Worm (Caenorhabditis elegans) whole organism, midembryonic: Measurements from ENCODE around the gene fbxa-215.

Experiments
- T22C8.4 ChIP-seq: fragments of 200-800 bp; sonication (Bioruptor generic); IDR thresholded peaks from 2 replicates; pipeline ENCODE4 v1.3.6; 2022; ENCODE audit warnings: missing genetic modification characterization, missing compliant biosample characterization
- cog-1 ChIP-seq: sonication (generic microtip); optimal IDR thresholded peaks from 2 replicates; lab custom pipeline; 2016; ENCODE audit warnings: missing genetic modification characterization, missing compliant biosample characterization
- flt-1 ChIP-seq: fragments of 200-800 bp; sonication (Bioruptor generic); IDR thresholded peaks from 2 replicates; pipeline ENCODE4 v1.3.6; 2022; ENCODE audit warnings: missing genetic modification characterization, missing compliant biosample characterization
- klf-2 ChIP-seq: fragments of 200-800 bp; sonication (Bioruptor generic); conservative IDR thresholded peaks from 2 replicates; pipeline ENCODE4 v1.3.6; 2022; ENCODE audit warnings: missing genetic modification reagents, missing genetic modification characterization, missing compliant biosample characterization
- med-1 ChIP-seq: sonication (generic microtip); optimal IDR thresholded peaks from 2 replicates; lab custom pipeline; 2017; ENCODE audit warnings: missing genetic modification characterization, mild to moderate bottlenecking, missing compliant biosample characterization, antibody characterized with exemption, missing genetic modification reagents; ENCODE audit not compliant: insufficient read depth
- ref-1 ChIP-seq: fragments of 200-800 bp; sonication (Bioruptor generic); conservative IDR thresholded peaks from 2 replicates; pipeline ENCODE4 v1.3.6; 2022; ENCODE audit warnings: missing genetic modification reagents, missing genetic modification characterization, missing compliant biosample characterization
- tab-1 ChIP-seq: fragments of 200-800 bp; sonication (Bioruptor generic); IDR thresholded peaks from 2 replicates; pipeline ENCODE4 v1.3.6; 2022; ENCODE audit warnings: missing genetic modification characterization, missing compliant biosample characterization
- ztf-23 ChIP-seq: fragments of 200-800 bp; sonication (Bioruptor generic); IDR thresholded peaks from 2 replicates; pipeline ENCODE4 v1.3.6; 2022; ENCODE audit warnings: missing genetic modification reagents, missing genetic modification characterization, missing compliant biosample characterization
- ztf-29 ChIP-seq: fragments of 200-800 bp; sonication (Bioruptor generic); IDR thresholded peaks from 2 replicates; pipeline ENCODE4 v1.3.6; 2022; ENCODE audit warnings: missing genetic modification reagents, missing genetic modification characterization, missing compliant biosample characterization

The fbxa-215 gene

ce11 chrIV:13698603-13699002 is 31.9 kb upstream of the fbxa-215 start, which contains the start of gene T23G4.127:
T23G4.127 (minus strand) TSS chrIV:13698703.
- TF ChIP-seq cog-1 (tag; lab: Kevin White, UChicago) (no peak), flt-1 (GFP tag; lab: Robert Waterston, UW) (no peak), klf-2 (GFP tag; lab: Robert Waterston, UW) (no peak), med-1 (GFP tag; lab: Kevin White, UChicago) (no peak), ztf-23 (GFP tag; lab: Robert Waterston, UW) (no peak), ztf-29 (GFP tag; lab: Robert Waterston, UW) (no peak), T22C8.4 (no peak), tab-1 (GFP tag; lab: Robert Waterston, UW) (no peak), ref-1 (GFP tag; lab: Robert Waterston, UW) (no peak)

ce11 chrIV:13696900-13697299 is 30.2 kb upstream of the fbxa-215 start:
- no peak for TF ChIP-seq cog-1 (tag; lab: Kevin White, UChicago)

DNA sequence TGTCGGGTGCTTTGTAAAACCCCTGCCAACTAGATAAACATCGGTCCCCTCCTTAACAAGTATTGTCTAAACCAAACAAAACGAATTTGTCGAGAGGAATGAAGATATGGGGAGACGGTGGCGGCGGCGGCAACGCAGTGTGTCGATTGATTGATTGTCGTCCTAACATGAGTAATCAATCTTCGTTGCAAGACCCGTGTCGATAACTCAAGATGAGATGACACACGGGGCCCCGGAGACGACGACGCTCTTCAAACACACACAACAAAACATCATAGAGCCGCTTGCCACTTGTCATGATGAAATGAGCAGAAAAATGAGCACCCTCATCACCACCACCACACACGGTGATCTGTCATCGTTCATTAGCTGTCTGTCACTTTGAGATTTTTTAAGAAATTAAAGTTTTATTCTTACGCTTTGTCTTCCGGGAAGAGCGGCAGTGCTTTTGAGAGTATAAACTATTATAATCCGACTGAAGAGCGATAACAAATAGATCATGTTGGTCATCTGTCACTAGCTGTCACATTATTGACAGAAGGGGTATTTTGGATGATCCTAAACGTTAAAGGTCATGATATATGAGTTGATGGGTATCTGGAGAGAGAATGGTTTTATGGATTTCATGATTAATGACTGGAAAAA is 29.1 kb upstream of the fbxa-215 start:
- no peak for TF ChIP-seq ref-1 (GFP tag; lab: Robert Waterston, UW)

DNA sequence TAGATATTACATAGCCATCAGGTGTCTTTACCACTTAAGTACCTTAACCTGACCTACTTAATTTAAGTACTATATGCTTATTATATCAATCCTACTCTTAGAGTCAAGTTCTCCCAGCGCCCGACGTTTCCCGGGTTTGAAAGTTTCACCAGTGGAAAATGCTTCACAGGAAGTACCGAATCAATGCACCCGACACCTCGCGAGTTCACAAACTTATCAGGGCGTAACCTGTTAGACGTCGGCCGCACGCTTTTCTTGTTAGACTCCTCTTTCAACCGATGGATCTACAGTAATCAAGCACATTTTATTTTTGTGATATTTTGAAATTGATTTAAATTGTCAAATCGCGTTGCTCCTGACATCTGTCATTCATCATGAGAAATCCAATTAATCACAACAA is 28.6 kb upstream of the fbxa-215 start:
- TF ChIP-seq klf-2 (GFP tag; lab: Robert Waterston, UW) (no peak), tab-1 (GFP tag; lab: Robert Waterston, UW) (no peak), flt-1 (GFP tag; lab: Robert Waterston, UW) (no peak), med-1 (GFP tag; lab: Kevin White, UChicago) (no peak), ref-1 (GFP tag; lab: Robert Waterston, UW) (no peak), ztf-23 (GFP tag; lab: Robert Waterston, UW) (no peak), T22C8.4 (no peak), ztf-29 (GFP tag; lab: Robert Waterston, UW) (no peak), cog-1 (tag; lab: Kevin White, UChicago) (no peak)

- TF ChIP-seq med-1 (GFP tag; lab: Kevin White, UChicago) (no peak), ref-1 (GFP tag; lab: Robert Waterston, UW) (no peak)
Observed at ce11 chrIV:13694600-13694999, 27.9 kb upstream of the fbxa-215 start.

ce11 chrIV:13693976-13694375 is 27.3 kb upstream of the fbxa-215 start:
- no peak for TF ChIP-seq ztf-29 (GFP tag; lab: Robert Waterston, UW)
- TF ChIP-seq T22C8.4 = no peak
- no peak for TF ChIP-seq ztf-23 (GFP tag; lab: Robert Waterston, UW)
- no peak for TF ChIP-seq tab-1 (GFP tag; lab: Robert Waterston, UW)
- no peak for TF ChIP-seq flt-1 (GFP tag; lab: Robert Waterston, UW)
- no peak for TF ChIP-seq med-1 (GFP tag; lab: Kevin White, UChicago)
- no peak for TF ChIP-seq klf-2 (GFP tag; lab: Robert Waterston, UW)

DNA sequence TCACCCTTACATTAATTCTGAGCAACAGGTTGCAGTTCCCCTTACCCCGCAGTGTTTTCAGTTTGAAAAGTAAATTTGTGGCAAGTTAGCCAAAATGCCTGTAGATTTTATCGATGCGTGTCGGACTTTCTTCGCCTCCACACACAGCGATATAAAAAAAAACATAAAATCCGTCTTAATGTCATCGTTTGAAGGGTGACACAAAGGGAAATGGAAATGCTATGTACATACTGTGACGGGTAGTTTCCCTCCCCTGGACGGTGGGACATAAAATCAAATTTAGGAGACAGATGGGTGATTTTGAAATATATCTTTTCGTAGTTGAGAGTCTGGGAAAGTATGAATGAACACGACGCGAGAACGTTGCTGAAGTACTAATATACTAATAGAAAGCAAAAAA is 25.8 kb upstream of the fbxa-215 start:
- TF ChIP-seq cog-1 (tag; lab: Kevin White, UChicago) = no peak
- no peak for TF ChIP-seq ztf-29 (GFP tag; lab: Robert Waterston, UW)
- TF ChIP-seq T22C8.4 = no peak
- TF ChIP-seq med-1 (GFP tag; lab: Kevin White, UChicago) = no peak
- TF ChIP-seq tab-1 (GFP tag; lab: Robert Waterston, UW) = no peak

DNA sequence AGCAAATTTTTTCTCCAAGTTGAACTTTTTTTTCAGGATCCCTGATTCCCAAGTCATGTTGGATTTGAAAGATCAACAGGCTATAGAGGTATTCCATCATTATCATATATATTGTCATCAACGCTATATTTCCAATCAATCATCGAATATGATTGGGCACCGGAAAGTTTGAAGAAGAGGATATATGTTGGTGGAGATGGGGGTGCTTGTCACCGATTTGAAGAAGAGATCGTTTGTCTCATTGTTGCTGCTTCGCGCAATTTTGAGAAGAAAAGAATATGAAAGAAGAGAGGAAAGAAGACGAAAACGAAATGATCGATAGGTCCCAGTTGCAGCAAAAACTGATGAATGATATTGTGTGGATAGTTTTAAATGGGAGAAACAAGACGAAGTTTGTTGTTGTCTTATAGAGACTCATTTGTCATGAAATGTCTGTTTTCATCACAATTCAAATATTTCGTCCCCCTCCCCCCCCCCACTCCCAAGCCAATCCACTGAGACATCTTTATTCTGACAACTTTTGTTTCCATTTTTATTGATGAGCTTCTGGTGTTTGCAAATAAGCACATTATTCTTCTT is 22.7 kb upstream of the fbxa-215 start, which contains the start of gene T23G4.2:
Gene T23G4.2 (minus strand): TSS at position 255 of the 579 bp plus-strand sequence.
- no peak for TF ChIP-seq ref-1 (GFP tag; lab: Robert Waterston, UW)
- TF ChIP-seq klf-2 (GFP tag; lab: Robert Waterston, UW) = no peak
- TF ChIP-seq T22C8.4 = no peak
- TF ChIP-seq cog-1 (tag; lab: Kevin White, UChicago) = no peak
- no peak for TF ChIP-seq flt-1 (GFP tag; lab: Robert Waterston, UW)
- TF ChIP-seq med-1 (GFP tag; lab: Kevin White, UChicago) = no peak
- TF ChIP-seq tab-1 (GFP tag; lab: Robert Waterston, UW) = no peak
- no peak for TF ChIP-seq ztf-29 (GFP tag; lab: Robert Waterston, UW)
- TF ChIP-seq ztf-23 (GFP tag; lab: Robert Waterston, UW) = no peak

DNA sequence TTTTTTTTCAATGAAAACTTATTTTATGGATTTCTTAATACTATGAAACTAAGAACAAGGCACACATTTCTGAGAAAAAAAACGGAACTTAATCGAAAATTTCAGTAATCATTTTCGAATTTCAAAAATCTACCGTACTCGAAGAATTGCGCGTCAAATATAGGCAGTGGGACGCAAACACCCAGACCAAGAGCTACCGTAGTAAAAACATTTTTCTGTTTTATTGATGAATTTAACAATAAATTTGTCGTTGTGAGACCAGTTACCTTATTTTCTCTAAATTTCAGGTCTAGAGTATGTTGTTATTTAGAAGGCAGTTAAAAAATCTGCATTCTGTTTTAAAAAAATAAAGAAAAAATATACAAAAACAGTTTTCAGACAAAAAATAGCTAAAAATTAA is 20.9 kb upstream of the fbxa-215 start:
- no peak for TF ChIP-seq tab-1 (GFP tag; lab: Robert Waterston, UW)
- TF ChIP-seq klf-2 (GFP tag; lab: Robert Waterston, UW) = no peak

DNA sequence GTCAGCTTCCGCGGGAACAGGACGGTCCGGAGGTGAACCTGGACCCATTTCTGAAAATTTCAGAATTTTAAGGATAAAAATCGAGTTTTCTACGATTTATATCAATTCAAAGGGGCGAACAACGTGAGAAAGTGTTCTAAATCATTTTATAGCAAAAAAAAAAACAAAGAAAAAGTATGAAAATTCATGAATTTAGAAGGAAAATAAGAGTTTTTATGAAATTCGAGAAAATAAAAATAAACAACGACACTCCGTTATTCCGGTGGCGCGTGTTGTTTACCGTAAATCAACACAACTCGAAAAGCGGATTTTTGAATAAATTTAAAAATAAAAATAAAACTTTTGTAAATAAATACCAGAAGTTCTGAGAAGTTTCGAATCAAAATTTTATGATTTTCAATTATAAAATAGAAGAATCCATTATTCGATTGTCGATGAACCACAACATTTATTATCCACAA is 20.3 kb upstream of the fbxa-215 start, which contains the start of gene nyn-1:
Gene nyn-1 (minus strand): TSS at position 51 of the 461 bp plus-strand sequence.
- TF ChIP-seq tab-1 (GFP tag; lab: Robert Waterston, UW) = no peak
- TF ChIP-seq ztf-29 (GFP tag; lab: Robert Waterston, UW) = no peak
- no peak for TF ChIP-seq ref-1 (GFP tag; lab: Robert Waterston, UW)
- no peak for TF ChIP-seq flt-1 (GFP tag; lab: Robert Waterston, UW)
- no peak for TF ChIP-seq med-1 (GFP tag; lab: Kevin White, UChicago)
- no peak for TF ChIP-seq cog-1 (tag; lab: Kevin White, UChicago)
- no peak for TF ChIP-seq ztf-23 (GFP tag; lab: Robert Waterston, UW)
